Worm (Caenorhabditis elegans): ENCODE data around the gene trx-3.

trx-3 gene

ce11 chrIV:4445711-4446290, 41.0 kb upstream of the trx-3 start, which contains the start of the genes wapl-1 and htz-1 (continued):
- TF ChIP-seq pqm-1 (tag; optimal IDR thresholded peaks at IDR 0.05) (no peak), nhr-90 (tag; optimal IDR thresholded peaks at IDR 0.05; ENCODE audit: poor library complexity) (peak; percentile 95), Y116A8C.19 (tag; optimal IDR thresholded peaks at IDR 0.05; ENCODE audit: borderline replicate concordance) (no peak), mef-2 (tag; optimal IDR thresholded peaks at IDR 0.05) (peak; percentile 91), dsc-1 (tag; optimal IDR thresholded peaks at IDR 0.05) (peak; percentile 95), lir-3 (tag; optimal IDR thresholded peaks at IDR 0.05; ENCODE audit: poor library complexity) (peak; percentile 84), vab-15 (tag; optimal IDR thresholded peaks at IDR 0.05) (peak; percentile 88), lin-13 (GFP tag; optimal IDR thresholded peaks at IDR 0.05) (peak; percentile 98), fkh-8 (tag; optimal IDR thresholded peaks at IDR 0.05) (peak; percentile 97), nhr-11 (tag; optimal IDR thresholded peaks at IDR 0.05) (peak; percentile 86)

ce11 chrIV:4446884-4447283, 39.9 kb upstream of the trx-3 start:
- TF ChIP-seq snu-23 (GFP tag; optimal IDR thresholded peaks at IDR 0.05): peak; percentile 44
- peak; percentile 46 to 59 for TF ChIP-seq lin-35 (GFP tag; optimal IDR thresholded peaks at IDR 0.05)
- TF ChIP-seq nhr-19 (GFP tag; conservative IDR thresholded peaks at IDR 0.05): peak; percentile 26; the same call in 1 of the 2 replicates
- no peak for TF ChIP-seq fkh-10 (GFP tag; optimal IDR thresholded peaks at IDR 0.05)
- TF ChIP-seq elt-3 (tag; optimal IDR thresholded peaks at IDR 0.05): peak in 1 of 6 experiments; percentile 15
- no peak for TF ChIP-seq egl-13 (tag; optimal IDR thresholded peaks at IDR 0.05)
- peak; percentile 13 to 45 (median 30) for TF ChIP-seq dpl-1 (GFP tag; optimal IDR thresholded peaks at IDR 0.05)
- no peak for TF ChIP-seq pqm-1 (tag; optimal IDR thresholded peaks at IDR 0.05)
- no peak for TF ChIP-seq isw-1 (GFP tag; IDR thresholded peaks at IDR 0.05)
- TF ChIP-seq lsy-2 (tag; optimal IDR thresholded peaks at IDR 0.05): peak; percentile 62 to 82
- peak; percentile 58 for TF ChIP-seq lin-14 (GFP tag; optimal IDR thresholded peaks at IDR 0.05)
- peak; percentile 54 for TF ChIP-seq nhr-20 (tag; optimal IDR thresholded peaks at IDR 0.05)
- TF ChIP-seq mdl-1 (tag; optimal IDR thresholded peaks at IDR 0.05): peak in 1 of 2 experiments; percentile 43
- no peak for TF ChIP-seq fkh-8 (tag; optimal IDR thresholded peaks at IDR 0.05)
- TF ChIP-seq aha-1 (tag; optimal IDR thresholded peaks at IDR 0.05): no peak
- TF ChIP-seq lin-39 (tag; optimal IDR thresholded peaks at IDR 0.05): no peak
- TF ChIP-seq swsn-7 (tag; optimal IDR thresholded peaks at IDR 0.05): peak; percentile 41
- peak; percentile 10 for TF ChIP-seq hpl-2 (GFP tag; optimal IDR thresholded peaks at IDR 0.05)
- TF ChIP-seq mep-1 (tag; optimal IDR thresholded peaks at IDR 0.05): peak; percentile 72
- no peak for TF ChIP-seq nhr-84 (tag; optimal IDR thresholded peaks at IDR 0.05)
- peak in 1 of 2 experiments; percentile 23 for TF ChIP-seq ztf-11 (tag; optimal IDR thresholded peaks at IDR 0.05)
- TF ChIP-seq nhr-85 (tag): peak; percentile 39
- TF ChIP-seq xbp-1 (tag; optimal IDR thresholded peaks at IDR 0.05): peak; percentile 21
- TF ChIP-seq fos-1 (tag; optimal IDR thresholded peaks at IDR 0.05): peak; percentile 34
- peak; percentile 47 for TF ChIP-seq jun-1 (tag; optimal IDR thresholded peaks at IDR 0.05)
- TF ChIP-seq elt-2 (tag; optimal IDR thresholded peaks at IDR 0.05): no peak
- TF ChIP-seq rnt-1 (tag; optimal IDR thresholded peaks at IDR 0.05): peak; percentile 41
- TF ChIP-seq aly-2 (tag; optimal IDR thresholded peaks at IDR 0.05): peak; percentile 16
- peak; percentile 55 to 60 for TF ChIP-seq efl-1 (optimal IDR thresholded peaks at IDR 0.05)
- TF ChIP-seq efl-1 (GFP tag; optimal IDR thresholded peaks at IDR 0.05 in 1 of 2): peak; percentile 37 to 48
- peak; percentile 74 for TF ChIP-seq ama-1 (optimal IDR thresholded peaks at IDR 0.05)
- peak; percentile 63 for TF ChIP-seq nhr-71 (tag; optimal IDR thresholded peaks at IDR 0.05)
- no peak for TF ChIP-seq sox-4 (tag; optimal IDR thresholded peaks at IDR 0.05)
- TF ChIP-seq nhr-77 (tag; optimal IDR thresholded peaks at IDR 0.05): peak; percentile 37
- peak in 2 of 3 experiments; percentile 16 for TF ChIP-seq ceh-82 (tag; optimal IDR thresholded peaks at IDR 0.05)
- TF ChIP-seq zip-4 (GFP tag; optimal IDR thresholded peaks at IDR 0.05): peak; percentile 2
- TF ChIP-seq nhr-47 (tag; optimal IDR thresholded peaks at IDR 0.05): peak; percentile 35
